Worm (Caenorhabditis elegans) whole organism, late embryonic: ENCODE data around the gene E02C12.11.

ENCODE experiments used
- C38D4.7 ChIP-seq: fragments of 200-800 bp; sonication (Bioruptor generic); optimal IDR thresholded peaks from 2 replicates; lab custom pipeline; 2018; ENCODE audit warnings: mild to moderate bottlenecking, missing genetic modification characterization, moderate library complexity, missing compliant biosample characterization
- K09A11.1 ChIP-seq: sonication (generic microtip); optimal IDR thresholded peaks from 2 replicates; lab custom pipeline; 2017; ENCODE audit warnings: antibody characterized with exemption, mild to moderate bottlenecking, missing genetic modification characterization, missing compliant biosample characterization; ENCODE audit not compliant: insufficient read depth
- Y22D7AL.16 ChIP-seq: sonication (generic microtip); optimal IDR thresholded peaks from 2 replicates; lab custom pipeline; 2016; ENCODE audit warnings: missing genetic modification characterization, missing compliant biosample characterization
- ahr-1 ChIP-seq: sonication (generic microtip); optimal IDR thresholded peaks from 2 replicates; lab custom pipeline; 2016; ENCODE audit warnings: missing genetic modification characterization, missing compliant biosample characterization
- ceh-19 ChIP-seq: fragments of 200-800 bp; sonication (Bioruptor generic); optimal IDR thresholded peaks from 2 replicates; lab custom pipeline; 2018; ENCODE audit warnings: mild to moderate bottlenecking, missing genetic modification characterization, missing compliant biosample characterization
- ceh-2 ChIP-seq: sonication (generic microtip); optimal IDR thresholded peaks from 2 replicates; lab custom pipeline; 2016; ENCODE audit warnings: missing genotype, missing genetic modification characterization, missing compliant biosample characterization
- ceh-24 ChIP-seq: sonication (generic microtip); optimal IDR thresholded peaks from 2 replicates; lab custom pipeline; 2016; ENCODE audit warnings: mild to moderate bottlenecking, missing genetic modification characterization, missing compliant biosample characterization
- ceh-31 ChIP-seq: sonication (generic microtip); optimal IDR thresholded peaks from 2 replicates; lab custom pipeline; 2016; ENCODE audit warnings: missing genetic modification characterization, missing compliant biosample characterization
- ceh-34 ChIP-seq: sonication (generic microtip); optimal IDR thresholded peaks from 2 replicates; lab custom pipeline; 2016; ENCODE audit warnings: mild to moderate bottlenecking, missing genetic modification characterization, missing compliant biosample characterization
- ceh-6 ChIP-seq: fragments of 200-800 bp; sonication (Bioruptor generic); optimal IDR thresholded peaks from 2 replicates; lab custom pipeline; 2018; ENCODE audit warnings: mild to moderate bottlenecking, missing genetic modification characterization, missing compliant biosample characterization
- elt-4 ChIP-seq: sonication (generic microtip); optimal IDR thresholded peaks from 2 replicates; lab custom pipeline; 2016; ENCODE audit warnings: missing genetic modification characterization, missing compliant biosample characterization
- ets-4 ChIP-seq: sonication (generic microtip); optimal IDR thresholded peaks from 2 replicates; lab custom pipeline; 2016; ENCODE audit warnings: missing genetic modification characterization, missing compliant biosample characterization
- fkh-6 ChIP-seq: sonication (generic microtip); optimal IDR thresholded peaks from 2 replicates; lab custom pipeline; 2016; ENCODE audit warnings: missing genetic modification characterization, missing compliant biosample characterization
- gmeb-2 ChIP-seq: sonication (generic microtip); optimal IDR thresholded peaks from 2 replicates; lab custom pipeline; 2016; ENCODE audit warnings: missing genetic modification characterization, inconsistent platforms, missing compliant biosample characterization
- hlh-13 ChIP-seq: fragments of 200-800 bp; sonication (Bioruptor generic); optimal IDR thresholded peaks from 2 replicates; lab custom pipeline; 2018; ENCODE audit warnings: mild to moderate bottlenecking, missing genetic modification characterization, missing compliant biosample characterization
- hlh-30 ChIP-seq: sonication (generic microtip); optimal IDR thresholded peaks from 2 replicates; lab custom pipeline; 2017; ENCODE audit warnings: antibody characterized with exemption, missing genetic modification characterization, missing compliant biosample characterization; ENCODE audit not compliant: insufficient read depth
- hlh-6 ChIP-seq: sonication (generic microtip); optimal IDR thresholded peaks from 2 replicates; lab custom pipeline; 2016; ENCODE audit warnings: missing genotype, missing genetic modification characterization, missing compliant biosample characterization
- lim-6 ChIP-seq: sonication (generic microtip); optimal IDR thresholded peaks from 2 replicates; lab custom pipeline; 2016; ENCODE audit warnings: missing genetic modification characterization, missing compliant biosample characterization
- lin-11 ChIP-seq: fragments of 200-800 bp; sonication (Bioruptor generic); optimal IDR thresholded peaks from 2 replicates; lab custom pipeline; 2018; ENCODE audit warnings: mild to moderate bottlenecking, missing genetic modification characterization, missing compliant biosample characterization
- mec-3 ChIP-seq: sonication (generic microtip); optimal IDR thresholded peaks from 2 replicates; lab custom pipeline; 2016; ENCODE audit warnings: borderline replicate concordance, missing genetic modification characterization, missing compliant biosample characterization
- npax-4 ChIP-seq: sonication (generic microtip); optimal IDR thresholded peaks from 2 replicates; lab custom pipeline; 2016; ENCODE audit warnings: missing genetic modification characterization, missing compliant biosample characterization
- pag-3 ChIP-seq: sonication (generic microtip); optimal IDR thresholded peaks from 2 replicates; lab custom pipeline; 2016; ENCODE audit warnings: missing compliant biosample characterization, missing genetic modification characterization, borderline replicate concordance
- pax-1 ChIP-seq: fragments of 150-350 bp; optimal IDR thresholded peaks from 2 replicates; lab custom pipeline; 2014; ENCODE audit warnings: missing biosample characterization, missing genetic modification characterization
- pha-4 ChIP-seq: fragments of 150-350 bp; optimal IDR thresholded peaks from 2 replicates; lab custom pipeline; 2018; ENCODE audit warnings: missing biosample characterization, missing genetic modification reagents, missing genetic modification characterization
- pqm-1 ChIP-seq: sonication (generic microtip); optimal IDR thresholded peaks from 2 replicates; lab custom pipeline; 2016; ENCODE audit warnings: missing genetic modification characterization, missing compliant biosample characterization
- ref-2 ChIP-seq: sonication (generic microtip); optimal IDR thresholded peaks from 2 replicates; lab custom pipeline; 2016; ENCODE audit warnings: missing genetic modification characterization, missing compliant biosample characterization
- syd-9 ChIP-seq: sonication (generic microtip); optimal IDR thresholded peaks from 2 replicates; lab custom pipeline; 2016; ENCODE audit warnings: mild to moderate bottlenecking, missing genetic modification characterization, moderate library complexity, missing compliant biosample characterization
- tbx-2 ChIP-seq: sonication (generic microtip); optimal IDR thresholded peaks from 2 replicates; lab custom pipeline; 2016; ENCODE audit warnings: missing genetic modification characterization, missing compliant biosample characterization
- tbx-7 ChIP-seq: sonication (generic microtip); optimal IDR thresholded peaks from 2 replicates; lab custom pipeline; 2016; ENCODE audit warnings: missing genotype, missing genetic modification characterization, missing compliant biosample characterization
- unc-3 ChIP-seq, 2 experiments: fragments of 200-800 bp in 1 of 2; sonication (Bioruptor generic) in 1 of 2; sonication (generic microtip) in 1 of 2; conservative IDR thresholded peaks in 1 of 2; optimal IDR thresholded peaks in 1 of 2; 2 replicates each; pipeline versions ENCODE4 v1.3.6 to Lab custom; 2016 to 2022; ENCODE audit warnings: missing compliant biosample characterization in 2 of 2, missing genetic modification characterization in 2 of 2, missing genetic modification reagents in 1 of 2
- unc-42 ChIP-seq: sonication (generic microtip); optimal IDR thresholded peaks from 2 replicates; lab custom pipeline; 2016; ENCODE audit warnings: missing genotype, missing genetic modification characterization, missing compliant biosample characterization

Gene E02C12.11

DNA sequence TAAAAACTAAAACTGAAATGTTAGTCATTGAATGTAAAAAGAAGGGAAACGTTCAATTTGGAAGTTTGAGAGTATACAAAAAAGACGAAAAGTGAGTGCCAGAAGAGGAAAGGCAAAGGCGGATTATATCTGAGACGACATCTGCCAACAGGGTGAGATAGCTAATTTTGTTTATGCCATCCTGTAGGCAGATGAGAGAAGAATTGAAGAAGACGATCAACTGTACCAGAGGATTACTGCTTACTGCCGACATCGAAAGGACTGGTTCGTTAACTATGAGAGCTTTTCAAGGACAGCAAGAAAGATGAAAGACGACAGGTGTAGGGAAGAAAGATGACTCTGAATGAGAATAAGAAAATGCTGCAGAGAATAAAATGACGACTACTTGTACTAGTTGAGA lies 43.8 kb upstream of the E02C12.11 start:
- TF ChIP-seq hlh-6 (tag; lab: Kevin White, UChicago) (no peak), tbx-7 (no peak), gmeb-2 (no peak), pax-1 (tag; lab: Kevin White, UChicago) (no peak), pha-4 (tag; lab: Kevin White, UChicago) (no peak), hlh-30 (tag; lab: Kevin White, UChicago) (no peak)

DNA sequence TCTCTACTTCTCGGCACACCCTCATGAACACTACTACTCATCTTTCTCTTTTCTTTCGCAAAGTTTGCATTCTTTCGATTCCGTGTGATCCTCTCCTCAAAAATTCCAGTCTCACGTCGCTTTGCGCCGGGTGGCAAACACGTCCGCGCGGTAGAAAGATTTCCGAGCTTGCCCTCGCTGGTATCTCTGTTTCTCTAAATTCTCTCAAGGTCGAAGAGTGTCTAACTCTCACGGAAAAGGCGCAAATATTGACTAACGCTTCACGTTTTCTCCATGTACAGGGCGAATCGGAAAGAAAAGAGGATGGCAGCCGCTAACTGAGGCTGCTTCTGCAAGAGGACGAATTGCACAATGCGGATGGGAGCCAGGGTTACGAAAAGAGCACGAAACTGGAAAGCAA lies 43.0 kb upstream of the E02C12.11 start:
- no peak for TF ChIP-seq pqm-1 (tag; lab: Kevin White, UChicago)
- TF ChIP-seq ceh-31 (tag; lab: Kevin White, UChicago): peak; percentile 26
- TF ChIP-seq ceh-19: peak; percentile 69
- TF ChIP-seq K09A11.1 (tag; lab: Kevin White, UChicago): no peak
- TF ChIP-seq ref-2 (tag; lab: Kevin White, UChicago): peak; percentile 56
- TF ChIP-seq hlh-6 (tag; lab: Kevin White, UChicago): peak; percentile 44
- TF ChIP-seq tbx-2: peak; percentile 59
- peak; percentile 13 for TF ChIP-seq ceh-34
- peak; percentile 54 for TF ChIP-seq ets-4 (tag; lab: Kevin White, UChicago)

DNA sequence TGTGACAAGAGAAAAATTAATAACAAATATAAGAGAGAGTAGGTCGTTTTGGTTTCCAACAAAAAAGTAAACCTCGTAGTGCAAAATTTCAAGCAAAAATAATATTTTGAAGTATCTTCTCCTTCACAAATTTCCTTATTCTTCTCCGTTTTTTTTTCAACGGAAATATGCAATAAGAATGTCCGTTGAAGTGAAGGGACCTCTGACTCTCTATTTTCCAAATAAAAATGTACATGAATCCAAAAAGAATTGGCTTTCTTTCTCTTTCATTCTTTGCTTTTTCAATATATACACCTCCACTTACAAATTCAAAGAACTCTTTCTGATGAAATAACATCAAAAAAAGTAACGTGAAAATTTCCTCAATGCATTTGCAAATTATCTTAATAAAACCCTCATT lies 36.9 kb upstream of the E02C12.11 start, which contains the start of gene F36D4.1:
Gene F36D4.1, plus strand, starts transcription at position 301 of the 400 bp plus-strand sequence.
- TF ChIP-seq ceh-2: no peak
- no peak for TF ChIP-seq Y22D7AL.16 (tag; lab: Kevin White, UChicago)
- TF ChIP-seq pag-3 (tag; lab: Kevin White, UChicago): no peak
- no peak for TF ChIP-seq lin-11 (tag; lab: Kevin White, UChicago)
- TF ChIP-seq syd-9: no peak
- no peak for TF ChIP-seq elt-4 (tag; lab: Kevin White, UChicago)
- no peak for TF ChIP-seq ceh-6 (GFP tag; lab: Kevin White, UChicago)
- no peak for TF ChIP-seq hlh-13 (GFP tag; lab: Kevin White, UChicago)
- TF ChIP-seq mec-3 (tag; lab: Kevin White, UChicago): no peak
- no peak for TF ChIP-seq tbx-2
- TF ChIP-seq lim-6 (tag; lab: Kevin White, UChicago): no peak
- TF ChIP-seq ceh-24 (tag; lab: Kevin White, UChicago): no peak
- no peak for TF ChIP-seq pqm-1 (tag; lab: Kevin White, UChicago)
- TF ChIP-seq npax-4 (tag; lab: Kevin White, UChicago): no peak
- TF ChIP-seq pha-4 (tag; lab: Kevin White, UChicago): no peak

DNA sequence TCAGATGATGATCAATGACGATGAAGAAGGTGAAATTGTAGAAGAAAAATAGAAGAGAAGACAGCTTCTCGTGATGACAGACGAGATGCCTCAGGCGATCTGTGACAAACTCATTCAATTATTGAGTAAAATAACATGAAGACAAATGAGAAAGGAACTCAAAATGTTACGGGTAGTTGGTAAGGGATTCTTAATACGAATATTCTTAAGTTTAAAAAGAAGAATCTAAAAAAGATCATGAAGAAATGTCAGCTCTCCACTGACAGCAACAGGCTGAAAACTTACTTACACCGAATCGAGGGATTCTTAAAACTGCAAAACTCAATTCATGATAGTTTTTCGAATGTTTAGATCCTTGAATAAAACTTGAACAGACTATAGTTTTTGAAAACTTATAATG lies 34.8 kb upstream of the E02C12.11 start, which contains the start of gene F36D4.4:
Gene F36D4.4, minus strand, starts transcription at position 101 of the 400 bp plus-strand sequence.
- TF ChIP-seq fkh-6 (tag; lab: Kevin White, UChicago) (no peak), pqm-1 (tag; lab: Kevin White, UChicago) (no peak), C38D4.7 (GFP tag; lab: Kevin White, UChicago) (no peak), hlh-30 (tag; lab: Kevin White, UChicago) (no peak), ahr-1 (tag; lab: Kevin White, UChicago) (no peak), lin-11 (tag; lab: Kevin White, UChicago) (no peak), pha-4 (tag; lab: Kevin White, UChicago) (no peak), ceh-31 (tag; lab: Kevin White, UChicago) (no peak), unc-3 (GFP tag; conservative IDR thresholded peaks at IDR 0.05; lab: Robert Waterston, UW) (no peak), unc-3 (tag; optimal IDR thresholded peaks at IDR 0.05; lab: Kevin White, UChicago) (no peak)
- TF ChIP-seq, all 69 proteins: peak for 0

DNA sequence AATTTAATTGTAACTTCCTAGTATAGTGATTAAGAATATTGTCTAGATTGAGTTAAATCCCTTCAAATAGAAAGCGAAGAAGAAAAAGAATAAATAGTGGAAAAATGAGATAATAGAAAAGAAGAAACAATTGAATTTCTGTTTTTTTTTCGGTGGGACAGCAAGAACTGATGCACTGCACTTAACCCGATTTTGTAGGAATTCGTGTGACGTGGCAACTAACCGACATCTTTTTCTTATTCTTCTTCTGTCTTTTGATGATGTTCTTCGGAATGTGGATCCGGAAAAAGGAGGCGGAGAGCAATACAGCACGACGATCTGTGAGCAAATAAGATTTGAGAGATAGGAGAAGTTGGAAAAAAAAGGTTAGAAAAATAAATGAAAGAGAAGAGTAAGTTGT lies 29.2 kb upstream of the E02C12.11 start:
- TF ChIP-seq hlh-6 (tag; lab: Kevin White, UChicago) (no peak), unc-42 (tag; lab: Kevin White, UChicago) (peak; percentile 50)
